Fruit fly (Drosophila melanogaster): ENCODE results near the gene Gr64e.

Gr64e gene

DNA sequence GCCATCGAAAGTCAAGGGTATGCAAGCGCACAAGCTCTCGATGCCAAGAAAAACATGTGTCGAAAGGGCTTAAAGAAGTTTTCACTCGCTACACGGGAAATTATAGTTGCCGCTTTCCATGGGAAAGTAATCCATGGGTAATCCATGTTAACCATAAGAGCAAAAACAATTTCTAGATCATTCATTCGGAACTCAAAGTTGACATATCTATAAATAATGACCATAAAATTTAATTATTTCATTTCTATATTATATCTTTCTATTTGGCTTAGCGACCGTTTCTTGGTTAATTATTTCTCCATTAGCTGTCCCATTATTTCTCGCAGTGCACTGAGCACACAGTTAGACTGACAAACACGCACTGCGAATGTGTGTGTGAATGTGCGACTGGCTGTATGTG lies 31.2 kb upstream of the Gr64e start (continued):
- TF ChIP-seq Optix (GFP tag; IDR thresholded peaks at IDR 0.05) (no peak), Lpt (GFP tag; optimal IDR thresholded peaks at IDR 0.05) (no peak), kni (GFP tag; optimal IDR thresholded peaks at IDR 0.05) (no peak), trh (GFP tag; optimal IDR thresholded peaks at IDR 0.05) (no peak), E2f2 (GFP tag; IDR thresholded peaks at IDR 0.05) (no peak), sqz (GFP tag; optimal IDR thresholded peaks at IDR 0.05) (no peak), CG10654 (GFP tag; optimal IDR thresholded peaks at IDR 0.05) (no peak), lbe (GFP tag; optimal IDR thresholded peaks at IDR 0.05) (no peak), CG11247 (GFP tag; IDR thresholded peaks at IDR 0.05) (no peak), CG6272 (GFP tag; IDR thresholded peaks at IDR 0.05) (no peak), Antp (GFP tag; optimal IDR thresholded peaks at IDR 0.05) (no peak), nom (GFP tag; optimal IDR thresholded peaks at IDR 0.05) (no peak), CG9727 (GFP tag; optimal IDR thresholded peaks at IDR 0.05) (peak; percentile 59), CG2120 (GFP tag; optimal IDR thresholded peaks at IDR 0.05) (peak; percentile 30), CG1529 (GFP tag; optimal IDR thresholded peaks at IDR 0.05) (no peak), CG10979 (tag; optimal IDR thresholded peaks at IDR 0.05) (peak; percentile 17), ato (GFP tag; IDR thresholded peaks at IDR 0.05; ENCODE audit: partially characterized antibody) (no peak), CG11398 (GFP tag; optimal IDR thresholded peaks at IDR 0.05) (no peak), Trl (optimal IDR thresholded peaks at IDR 0.05) (no peak), Trl (GFP tag; optimal IDR thresholded peaks at IDR 0.05) (no peak), Atf3 (GFP tag; optimal IDR thresholded peaks at IDR 0.05) (no peak), Usf (GFP tag; optimal IDR thresholded peaks at IDR 0.05) (no peak), E2f1 (GFP tag; IDR thresholded peaks at IDR 0.05) (no peak), amos (GFP tag; IDR thresholded peaks at IDR 0.05; ENCODE audit: partially characterized antibody) (no peak), Ets97D (GFP tag; optimal IDR thresholded peaks at IDR 0.05) (no peak), Hmx (GFP tag; optimal IDR thresholded peaks at IDR 0.05) (no peak), gt (GFP tag; IDR thresholded peaks at IDR 0.05) (no peak), CG2678 (tag; optimal IDR thresholded peaks at IDR 0.05) (peak; percentile 53), mam (GFP tag; optimal IDR thresholded peaks at IDR 0.05) (no peak), Sry-β (GFP tag; optimal IDR thresholded peaks at IDR 0.05) (no peak), twi (tag; optimal IDR thresholded peaks at IDR 0.05) (no peak), knrl (GFP tag; IDR thresholded peaks at IDR 0.05; ENCODE audit: partially characterized antibody) (no peak), Hey (tag; optimal IDR thresholded peaks at IDR 0.05) (no peak), dmrt99B (tag; optimal IDR thresholded peaks at IDR 0.05) (peak; percentile 37), CG6654 (GFP tag; optimal IDR thresholded peaks at IDR 0.05) (no peak), cas (GFP tag; IDR thresholded peaks at IDR 0.05) (no peak), CG3847 (GFP tag; IDR thresholded peaks at IDR 0.05) (no peak), CG13894 (tag; optimal IDR thresholded peaks at IDR 0.05) (no peak), NFAT (GFP tag; IDR thresholded peaks at IDR 0.05) (no peak), Max (GFP tag; optimal IDR thresholded peaks at IDR 0.05) (no peak), CG13775 (GFP tag; optimal IDR thresholded peaks at IDR 0.05) (peak; percentile 38), CG3407 (GFP tag; optimal IDR thresholded peaks at IDR 0.05) (no peak), CG30431 (GFP tag; optimal IDR thresholded peaks at IDR 0.05) (no peak), pfk (GFP tag; optimal IDR thresholded peaks at IDR 0.05) (no peak), Lhr (GFP tag; optimal IDR thresholded peaks at IDR 0.05) (no peak), Dek (tag; optimal IDR thresholded peaks at IDR 0.05) (no peak), CG11696 (GFP tag; IDR thresholded peaks at IDR 0.05) (no peak), CTCF (GFP tag; optimal IDR thresholded peaks at IDR 0.05) (no peak), CHES-1-like (GFP tag; optimal IDR thresholded peaks at IDR 0.05) (no peak), Kr (GFP tag; optimal IDR thresholded peaks at IDR 0.05) (no peak), Vsx1 (GFP tag; optimal IDR thresholded peaks at IDR 0.05) (no peak), wdn (GFP tag; IDR thresholded peaks at IDR 0.05) (no peak), grau (tag; optimal IDR thresholded peaks at IDR 0.05) (peak; percentile 64), CG8478 (optimal IDR thresholded peaks at IDR 0.05) (no peak)

Measured in whole organism, embryonic.